Worm (Caenorhabditis elegans) whole organism, L1 larva: ENCODE data around the gene lec-9.

Experiments
- blmp-1 ChIP-seq: fragments of 150-350 bp; optimal IDR thresholded peaks from 2 replicates; lab custom pipeline; 2014; ENCODE audit warnings: missing biosample characterization, missing genetic modification characterization
- efl-1 ChIP-seq, 4 experiments: fragments of 150-350 bp; optimal IDR thresholded peaks in 3 of 4; peaks in 1 of 4; 1 replicate in 1 of 4; 2 replicates in 3 of 4; lab custom pipeline; 2014; ENCODE audit warnings: missing biosample characterization in 2 of 4, missing genetic modification characterization in 2 of 4, missing genetic modification reagents in 2 of 4
- hlh-17 ChIP-seq: fragments of 200-800 bp; sonication (Bioruptor generic); optimal IDR thresholded peaks from 2 replicates; lab custom pipeline; 2018; ENCODE audit warnings: missing genetic modification characterization, mild to moderate bottlenecking, missing compliant biosample characterization, moderate library complexity, borderline replicate concordance
- isw-1 ChIP-seq: fragments of 200-800 bp; sonication (Bioruptor generic); IDR thresholded peaks from 2 replicates; pipeline ENCODE4 v1.3.6; 2022; ENCODE audit warnings: missing genetic modification characterization, missing compliant biosample characterization
- lsy-2 ChIP-seq, 2 experiments: fragments of 150-350 bp; optimal IDR thresholded peaks; 2 replicates each; lab custom pipeline; 2014; ENCODE audit warnings: missing biosample characterization in 2 of 2, missing genetic modification characterization in 2 of 2
- nhr-11 ChIP-seq: fragments of 150-350 bp; optimal IDR thresholded peaks from 2 replicates; lab custom pipeline; 2014; ENCODE audit warnings: missing biosample characterization, missing genetic modification characterization
- nhr-237 ChIP-seq: fragments of 150-350 bp; optimal IDR thresholded peaks from 2 replicates; lab custom pipeline; 2014; ENCODE audit warnings: missing biosample characterization, missing genetic modification characterization
- nhr-76 ChIP-seq: sonication (generic microtip); optimal IDR thresholded peaks from 2 replicates; lab custom pipeline; 2017; ENCODE audit warnings: missing biosample characterization, missing genetic modification characterization
- nhr-77 ChIP-seq: fragments of 150-350 bp; optimal IDR thresholded peaks from 2 replicates; lab custom pipeline; 2014; ENCODE audit warnings: missing biosample characterization, missing genetic modification characterization
- snu-23 ChIP-seq: sonication (generic microtip); optimal IDR thresholded peaks from 2 replicates; lab custom pipeline; 2016; ENCODE audit warnings: missing genetic modification characterization, missing compliant biosample characterization
- unc-86 ChIP-seq: sonication (generic microtip); optimal IDR thresholded peaks from 2 replicates; lab custom pipeline; 2016; ENCODE audit warnings: missing genetic modification characterization, missing compliant biosample characterization

DNA sequence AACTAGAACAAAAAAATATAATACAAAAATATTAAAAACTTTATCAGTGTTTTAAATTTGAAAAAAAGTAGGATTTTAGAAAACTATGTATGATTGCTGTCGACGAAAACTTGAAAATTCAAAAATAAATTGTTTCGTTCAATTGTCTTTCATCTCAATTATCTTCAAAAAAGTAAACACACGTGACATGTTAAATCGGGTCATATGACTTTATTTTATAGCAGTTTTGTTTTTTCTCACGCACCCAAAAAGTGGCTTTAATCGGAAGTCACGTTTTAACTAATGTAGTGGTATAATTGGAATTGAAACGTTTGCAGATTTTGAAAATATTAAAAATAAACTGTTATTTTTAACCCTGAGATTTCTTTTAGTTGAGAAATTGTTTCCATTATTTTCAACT, 42.5 kb downstream of the lec-9 start:
- TF ChIP-seq nhr-237 (tag; lab: Kevin White, UChicago) (no peak), snu-23 (GFP tag; lab: Kevin White, UChicago) (peak; percentile 20), nhr-11 (tag; lab: Kevin White, UChicago) (no peak), efl-1 (optimal IDR thresholded peaks at IDR 0.05; lab: Kevin White, UChicago) (no peak), efl-1 (GFP tag; optimal IDR thresholded peaks at IDR 0.05 in 1 of 2; lab: Kevin White, UChicago) (peak in 1 of 2 experiments; percentile 38), lsy-2 (tag; optimal IDR thresholded peaks at IDR 0.05; lab: Kevin White, UChicago) (no peak), hlh-17 (no peak), nhr-77 (tag; lab: Kevin White, UChicago) (no peak), isw-1 (GFP tag; lab: Robert Waterston, UW) (no peak), nhr-76 (tag; lab: Kevin White, UChicago) (no peak), blmp-1 (tag; lab: Kevin White, UChicago) (no peak), unc-86 (tag; lab: Kevin White, UChicago) (no peak)
